Fruit fly (Drosophila melanogaster): Measurements from ENCODE around the gene vari.

DNA sequence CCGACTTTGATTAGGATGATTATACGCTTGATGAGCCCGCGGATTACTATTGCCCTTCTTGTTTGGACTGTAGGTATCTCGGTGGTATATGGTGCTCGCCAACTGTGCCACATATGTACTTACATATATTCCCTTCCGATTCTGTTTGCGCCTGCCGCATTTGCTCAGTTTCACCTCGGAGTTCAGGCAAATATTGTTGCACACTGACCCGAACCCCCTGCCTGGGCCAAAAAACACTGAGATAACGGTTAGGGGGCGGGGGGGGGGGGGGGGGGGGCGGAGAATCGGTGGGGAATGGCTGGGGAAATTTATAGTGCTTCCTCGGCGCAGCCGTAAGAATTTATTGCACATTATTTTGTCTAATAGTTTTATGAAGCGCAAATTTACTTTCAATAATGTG lies 20.9 kb downstream of the vari start:
- no peak for TF ChIP-seq psq (optimal IDR thresholded peaks at IDR 0.05)
- no peak for TF ChIP-seq ttk (optimal IDR thresholded peaks at IDR 0.05)
- no peak for TF ChIP-seq insv (optimal IDR thresholded peaks at IDR 0.05)

Data from Kc167 (cell line).